Worm (Caenorhabditis elegans): ENCODE measurements around the gene srr-9.

ce11 chrV:7745386-7745785 lies 7.6 kb downstream of the srr-9 start:
- no peak for TF ChIP-seq ZK546.5 (tag; optimal IDR thresholded peaks at IDR 0.05)
- TF ChIP-seq lin-13 (GFP tag; optimal IDR thresholded peaks at IDR 0.05) = no peak
- TF ChIP-seq daf-12 (tag; optimal IDR thresholded peaks at IDR 0.05) = no peak
- TF ChIP-seq ama-1 (optimal IDR thresholded peaks at IDR 0.05) = no peak
- no peak for TF ChIP-seq lsy-2 (tag; optimal IDR thresholded peaks at IDR 0.05)
- no peak for TF ChIP-seq nhr-41 (GFP tag; IDR thresholded peaks at IDR 0.05)
- TF ChIP-seq nhr-237 (tag; optimal IDR thresholded peaks at IDR 0.05) = no peak
- no peak for TF ChIP-seq F37D6.2 (tag; optimal IDR thresholded peaks at IDR 0.05)

All from whole organism, L4 larva.